Worm (Caenorhabditis elegans): ENCODE data around the gene mig-38.

DNA sequence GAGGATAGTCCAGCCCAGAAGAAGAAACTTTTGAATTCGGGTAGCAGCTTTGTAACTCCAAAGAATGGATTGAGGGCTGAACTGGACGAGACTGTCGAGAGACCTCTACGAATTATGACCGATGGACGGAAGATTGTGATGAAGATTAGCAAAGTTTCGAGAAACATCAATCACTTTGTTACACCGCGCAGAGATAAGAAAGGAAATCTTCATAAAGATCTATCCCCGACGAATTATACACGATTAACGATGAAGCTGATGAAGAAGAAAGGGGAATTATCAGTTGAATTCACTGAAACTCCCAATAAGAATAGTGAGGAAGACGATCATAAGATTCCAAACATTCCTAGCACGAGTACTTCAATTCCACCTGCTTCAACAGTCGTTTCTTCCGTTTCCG, 5.7 kb downstream of the mig-38 start:
- TF ChIP-seq F13C5.2 (tag; optimal IDR thresholded peaks at IDR 0.05) = no peak
- TF ChIP-seq pes-1 (GFP tag; IDR thresholded peaks at IDR 0.05) = no peak
- TF ChIP-seq ama-1 (optimal IDR thresholded peaks at IDR 0.05) = no peak

Data from whole organism, early embryonic.